Fruit fly (Drosophila melanogaster) S2 (cell line): ENCODE results near the gene Pglym87.
A peak's percentile ranks its signal among the peaks of the same experiment; 100 is the strongest.

Experiments used
- CG8478 ChIP-seq: fragments of >200 bp; optimal IDR thresholded peaks from 2 replicates; lab custom pipeline; 2018
- CTCF ChIP-seq, 2 experiments: fragments of >200 bp; optimal IDR thresholded peaks; 2 replicates each; lab custom pipeline; 2018

The Pglym87 gene

dm6 chr3R:12232629-12233028, at the start of gene Pglym87:
Gene Pglym87 (minus strand): TSS chr3R:12232729.
- TF ChIP-seq CTCF (optimal IDR thresholded peaks at IDR 0.05; lab: Kevin White, UChicago) (no peak), CG8478 (lab: Kevin White, UChicago) (no peak)

DNA sequence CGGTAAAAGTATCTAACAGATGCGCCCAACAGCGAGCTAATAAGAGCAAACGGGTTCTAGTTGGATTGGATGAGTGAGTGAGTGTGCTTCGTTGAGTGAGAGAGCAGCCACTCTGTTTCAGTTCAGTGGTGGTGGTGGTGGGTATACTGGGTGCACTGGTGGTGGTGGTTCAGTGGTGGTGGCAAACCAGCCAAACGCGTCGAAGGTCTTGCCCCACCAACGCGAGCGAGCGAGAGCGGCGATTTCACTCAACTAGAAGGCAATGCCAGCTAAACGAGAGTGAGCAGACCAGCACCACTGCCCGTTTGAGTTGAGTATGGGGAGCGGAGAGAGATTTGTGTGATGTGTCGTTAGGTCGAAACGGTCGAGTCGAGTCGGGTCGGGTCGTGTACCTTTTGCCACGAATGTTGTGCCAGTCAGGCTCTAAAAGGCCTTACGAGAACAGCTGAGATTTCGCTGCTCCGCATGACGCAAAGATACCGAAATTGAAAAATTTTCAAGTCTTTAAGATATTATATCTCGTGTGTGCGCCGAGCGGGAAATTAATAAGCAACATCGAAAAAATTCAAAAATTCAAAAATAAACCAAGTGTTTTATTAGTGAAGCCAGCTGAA, 48.3 kb upstream of the Pglym87 start:
- TF ChIP-seq CTCF (optimal IDR thresholded peaks at IDR 0.05; lab: Kevin White, UChicago) (peak; percentile 44 to 60), CG8478 (lab: Kevin White, UChicago) (no peak)

- TF ChIP-seq CTCF (optimal IDR thresholded peaks at IDR 0.05; lab: Kevin White, UChicago) = peak; percentile 89 to 97
- peak; percentile 63 for TF ChIP-seq CG8478 (lab: Kevin White, UChicago)
Observed at dm6 chr3R:12279019-12279418, 46.5 kb upstream of the Pglym87 start.

- TF ChIP-seq CG8478 (lab: Kevin White, UChicago) (no peak), CTCF (optimal IDR thresholded peaks at IDR 0.05; lab: Kevin White, UChicago) (no peak)
Observed at dm6 chr3R:12272826-12273225, 40.3 kb upstream of the Pglym87 start, which contains the start of gene Sfp87B. Gene Sfp87B (plus strand): TSS chr3R:12273126.

dm6 chr3R:12270590-12270989, 38.1 kb upstream of the Pglym87 start, which contains the start of gene CG17738:
Gene CG17738 (plus strand): TSS chr3R:12270890.
- TF ChIP-seq CTCF (optimal IDR thresholded peaks at IDR 0.05; lab: Kevin White, UChicago) (no peak), CG8478 (lab: Kevin White, UChicago) (no peak)

- TF ChIP-seq CG8478 (lab: Kevin White, UChicago) = no peak
- no peak for TF ChIP-seq CTCF (optimal IDR thresholded peaks at IDR 0.05; lab: Kevin White, UChicago)
Observed at dm6 chr3R:12269889-12270403, 37.4 kb upstream of the Pglym87 start.

DNA sequence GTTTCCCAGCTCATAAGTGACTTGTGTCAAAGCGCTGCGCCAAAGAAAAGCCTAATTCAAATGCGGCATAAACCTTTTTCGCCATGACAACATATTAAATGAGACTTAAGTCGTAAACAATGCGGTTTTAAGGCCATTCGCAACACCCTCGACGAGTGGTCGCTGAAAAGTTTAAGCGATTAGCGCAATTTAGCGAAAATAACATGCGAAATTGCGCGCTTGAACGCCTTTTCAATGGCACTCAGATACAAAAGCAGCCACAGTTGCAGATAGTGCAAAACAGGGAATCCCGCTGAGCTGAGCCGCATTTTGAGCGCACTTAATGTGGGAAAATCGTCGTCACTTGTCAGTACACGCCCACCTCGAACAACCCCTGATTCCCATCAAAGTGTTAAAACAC, 28.1 kb upstream of the Pglym87 start, which contains the start of gene CG44038:
Gene CG44038 (plus strand): TSS at position 301 of the 400 bp plus-strand sequence.
- no peak for TF ChIP-seq CTCF (optimal IDR thresholded peaks at IDR 0.05; lab: Kevin White, UChicago)

- TF ChIP-seq CTCF (optimal IDR thresholded peaks at IDR 0.05; lab: Kevin White, UChicago) (no peak), CG8478 (lab: Kevin White, UChicago) (no peak)
Observed at dm6 chr3R:12259819-12260218, 27.3 kb upstream of the Pglym87 start.

- TF ChIP-seq CTCF (optimal IDR thresholded peaks at IDR 0.05; lab: Kevin White, UChicago) (no peak), CG8478 (lab: Kevin White, UChicago) (no peak)
Observed at dm6 chr3R:12259013-12259412, 26.5 kb upstream of the Pglym87 start.

- TF ChIP-seq CG8478 (lab: Kevin White, UChicago) (no peak), CTCF (optimal IDR thresholded peaks at IDR 0.05; lab: Kevin White, UChicago) (no peak)
Observed at dm6 chr3R:12258437-12258836, 25.9 kb upstream of the Pglym87 start, which contains the start of the genes CG44037 and svp. Gene CG44037 (plus strand): TSS chr3R:12258737. Gene svp (plus strand): TSS chr3R:12258737.

DNA sequence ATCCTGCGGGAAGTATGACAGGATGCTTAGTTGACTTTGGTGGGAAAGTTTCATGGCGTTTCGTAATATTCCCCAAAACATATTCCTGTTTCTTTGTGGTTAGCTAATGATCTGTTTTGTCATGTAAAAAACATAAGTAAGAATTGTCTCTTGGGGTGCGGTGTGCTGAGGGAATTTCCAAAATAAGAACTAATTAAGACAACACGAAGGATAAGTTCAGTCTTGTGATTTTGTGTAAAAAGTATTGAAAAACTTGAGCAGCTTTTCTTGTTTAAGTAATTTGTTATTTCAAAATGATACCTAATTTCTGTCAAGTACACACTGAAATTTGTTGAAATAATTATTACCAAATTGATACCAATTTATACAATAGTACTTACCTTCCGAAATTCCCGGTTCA, 21.4 kb upstream of the Pglym87 start, which contains the start of gene CG3942:
Gene CG3942 (plus strand): TSS at position 301 of the 400 bp plus-strand sequence.
- TF ChIP-seq CTCF (optimal IDR thresholded peaks at IDR 0.05; lab: Kevin White, UChicago) (no peak), CG8478 (lab: Kevin White, UChicago) (no peak)

DNA sequence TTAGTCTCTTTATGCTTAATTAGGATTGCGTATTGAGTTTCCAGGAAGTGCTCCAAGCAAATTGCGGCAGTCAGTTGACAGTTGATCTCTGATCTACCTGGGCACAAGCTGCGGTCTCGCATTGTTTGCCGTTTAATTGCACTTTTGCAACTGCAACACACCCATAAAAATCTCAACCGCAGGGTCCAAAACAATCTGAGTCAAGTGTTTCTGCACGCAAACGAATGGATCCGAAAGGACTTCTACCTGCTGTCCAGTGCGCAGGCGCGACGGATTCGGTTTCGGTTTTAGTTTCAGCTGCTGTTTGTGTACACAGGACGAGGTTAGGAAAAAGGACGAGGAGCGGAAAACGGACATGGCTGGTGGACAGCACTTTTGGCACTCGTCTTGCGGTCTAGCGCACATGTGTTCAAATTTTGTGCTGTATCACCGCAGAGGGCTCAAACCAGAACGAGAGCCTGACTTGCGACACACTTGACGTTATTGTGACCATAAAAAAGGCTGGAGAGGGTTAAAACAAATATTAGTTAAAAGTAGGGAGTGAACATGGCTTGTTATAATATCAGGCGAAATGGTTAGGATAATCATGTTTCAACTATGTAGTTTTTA, 20.0 kb upstream of the Pglym87 start:
- TF ChIP-seq CTCF (optimal IDR thresholded peaks at IDR 0.05; lab: Kevin White, UChicago) = no peak
- no peak for TF ChIP-seq CG8478 (lab: Kevin White, UChicago)

dm6 chr3R:12251534-12251933, 19.0 kb upstream of the Pglym87 start:
- TF ChIP-seq CG8478 (lab: Kevin White, UChicago) = no peak
- no peak for TF ChIP-seq CTCF (optimal IDR thresholded peaks at IDR 0.05; lab: Kevin White, UChicago)

DNA sequence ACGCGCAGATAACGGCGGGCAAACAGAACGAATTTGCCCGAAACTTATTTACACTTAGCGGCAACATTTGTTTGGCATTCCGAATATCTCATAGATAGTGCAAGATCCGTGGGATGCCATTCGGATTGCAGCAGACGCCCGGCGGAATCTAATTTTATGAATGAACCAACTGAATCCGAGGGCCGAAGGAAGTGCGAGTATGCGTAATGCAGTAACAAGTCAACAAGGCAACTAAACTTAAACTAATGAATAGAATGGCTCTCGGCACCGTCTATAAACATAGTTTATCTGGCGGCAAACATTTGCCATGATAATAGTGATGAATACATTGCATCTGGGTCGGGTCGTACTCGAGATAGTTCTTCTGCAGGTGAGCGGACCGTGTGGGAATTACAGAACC, 17.7 kb upstream of the Pglym87 start:
- TF ChIP-seq CG8478 (lab: Kevin White, UChicago) (no peak), CTCF (optimal IDR thresholded peaks at IDR 0.05; lab: Kevin White, UChicago) (no peak)

dm6 chr3R:12248243-12248642, 15.7 kb upstream of the Pglym87 start:
- TF ChIP-seq CTCF (optimal IDR thresholded peaks at IDR 0.05; lab: Kevin White, UChicago) (peak in 1 of 2 experiments; percentile 2), CG8478 (lab: Kevin White, UChicago) (no peak)
